Fruit fly (Drosophila melanogaster): ENCODE results near the gene ninaA.

The ninaA gene

DNA sequence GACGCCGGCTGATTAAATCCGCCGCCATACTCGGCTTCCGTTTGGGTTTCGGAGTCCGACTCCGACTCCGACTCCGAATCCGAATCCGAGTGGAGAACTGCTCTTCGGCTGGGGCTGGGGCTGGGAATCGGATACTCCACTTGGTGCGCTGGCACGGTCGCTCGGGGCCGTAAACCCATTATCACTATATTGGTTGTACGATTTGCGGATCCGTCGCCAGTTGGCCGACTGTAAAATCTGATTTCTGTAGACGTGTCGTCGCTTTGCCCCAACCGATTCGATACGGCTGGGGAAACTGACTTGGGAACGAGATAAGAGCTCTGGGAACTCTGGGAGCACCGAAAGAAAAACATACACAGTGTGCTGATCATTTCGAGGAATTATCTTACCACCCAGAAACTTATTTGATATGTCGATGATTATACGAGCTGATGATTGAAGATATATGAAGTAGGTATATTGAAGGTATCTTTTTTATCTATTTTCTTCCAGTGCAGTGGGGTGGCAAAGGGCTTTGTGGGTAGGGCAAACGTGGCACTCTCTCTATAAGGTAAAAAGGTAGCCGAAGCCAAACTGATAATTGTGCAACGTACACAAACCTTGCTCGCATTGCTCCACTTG is 19.1 kb upstream of the ninaA start (continued):
- TF ChIP-seq CG4730 (GFP tag; IDR thresholded peaks at IDR 0.05) (peak; percentile 53; the same call in 1 of the 2 replicates), CG6272 (GFP tag; IDR thresholded peaks at IDR 0.05) (0 out of 2 replicates have a peak, but pooled peaks have one; percentile 23), Fer2 (tag; optimal IDR thresholded peaks at IDR 0.05) (no peak), HmgZ (tag; optimal IDR thresholded peaks at IDR 0.05) (peak; percentile 24), CG14710 (tag; optimal IDR thresholded peaks at IDR 0.05) (peak; percentile 10), ind (GFP tag; optimal IDR thresholded peaks at IDR 0.05) (peak; percentile 34), tio (GFP tag; optimal IDR thresholded peaks at IDR 0.05) (no peak), onecut (GFP tag; IDR thresholded peaks at IDR 0.05) (0 out of 2 replicates have a peak, but pooled peaks have one; percentile 13), Trl (optimal IDR thresholded peaks at IDR 0.05) (no peak), Trl (GFP tag; optimal IDR thresholded peaks at IDR 0.05) (peak; percentile 33), trem (tag; optimal IDR thresholded peaks at IDR 0.05) (no peak), Ssrp (tag; optimal IDR thresholded peaks at IDR 0.05) (peak; percentile 37), CG10267 (tag; optimal IDR thresholded peaks at IDR 0.05) (peak; percentile 41), lola (GFP tag; optimal IDR thresholded peaks at IDR 0.05) (peak in 1 of 3 experiments; percentile 7), Oli (tag; optimal IDR thresholded peaks at IDR 0.05) (peak; percentile 48), gem (tag; optimal IDR thresholded peaks at IDR 0.05) (peak; percentile 76), CG10366 (GFP tag; IDR thresholded peaks at IDR 0.05) (peak; percentile 64), CoRest (tag; optimal IDR thresholded peaks at IDR 0.05) (peak; percentile 54), Asciz (GFP tag; optimal IDR thresholded peaks at IDR 0.05) (peak; percentile 45), cato (GFP tag; optimal IDR thresholded peaks at IDR 0.05; ENCODE audit: borderline replicate concordance) (no peak), CG10209 (GFP tag; optimal IDR thresholded peaks at IDR 0.05) (peak; percentile 47), CG9609 (GFP tag; optimal IDR thresholded peaks at IDR 0.05) (peak; percentile 42), her (GFP tag; optimal IDR thresholded peaks at IDR 0.05) (peak; percentile 33), CG1602 (GFP tag; optimal IDR thresholded peaks at IDR 0.05) (peak; percentile 30), CG4424 (GFP tag; optimal IDR thresholded peaks at IDR 0.05) (peak; percentile 32), CG5180 (GFP tag; optimal IDR thresholded peaks at IDR 0.05) (peak; percentile 0), vfl (GFP tag; optimal IDR thresholded peaks at IDR 0.05) (peak; percentile 1), ranshi (GFP tag; IDR thresholded peaks at IDR 0.05) (peak; percentile 38; the same call in 1 of the 2 replicates), TFAM (GFP tag; optimal IDR thresholded peaks at IDR 0.05) (no peak), CG10979 (tag; optimal IDR thresholded peaks at IDR 0.05) (peak; percentile 58), Oaz (GFP tag; IDR thresholded peaks at IDR 0.05) (peak; percentile 42; the same call in 1 of the 2 replicates), Mes4 (GFP tag; optimal IDR thresholded peaks at IDR 0.05) (peak; percentile 21), HLHmδ (GFP tag; optimal IDR thresholded peaks at IDR 0.05) (no peak), CG2889 (GFP tag; IDR thresholded peaks at IDR 0.05) (0 out of 3 replicates have a peak, but pooled peaks have one; percentile 30), tup (GFP tag; optimal IDR thresholded peaks at IDR 0.05) (peak; percentile 24), slbo (GFP tag; IDR thresholded peaks at IDR 0.05) (peak; percentile 70), CG17829 (tag; optimal IDR thresholded peaks at IDR 0.05) (peak; percentile 20), Xbp1 (GFP tag; optimal IDR thresholded peaks at IDR 0.05) (peak; percentile 72), Hr3 (GFP tag; optimal IDR thresholded peaks at IDR 0.05) (peak; percentile 42), CG17361 (GFP tag; IDR thresholded peaks at IDR 0.05) (peak; percentile 31; the same call in 1 of the 3 replicates), CG8388 (GFP tag; optimal IDR thresholded peaks at IDR 0.05) (peak; percentile 33), twi (tag; optimal IDR thresholded peaks at IDR 0.05) (peak; percentile 20), Hsf (GFP tag; optimal IDR thresholded peaks at IDR 0.05) (peak; percentile 53), Eip74EF (GFP tag; optimal IDR thresholded peaks at IDR 0.05) (peak in 1 of 2 experiments; percentile 45), lov (optimal IDR thresholded peaks at IDR 0.05) (no peak), lov (GFP tag; IDR thresholded peaks at IDR 0.05) (no peak), insv (GFP tag; optimal IDR thresholded peaks at IDR 0.05) (no peak), zfh1 (GFP tag; IDR thresholded peaks at IDR 0.05) (peak; percentile 56; the same call in 1 of the 3 replicates), ssp (GFP tag; IDR thresholded peaks at IDR 0.05) (0 out of 2 replicates have a peak, but pooled peaks have one; percentile 12)

Measured in whole organism, embryonic.